Worm (Caenorhabditis elegans): ENCODE measurements around the gene M03D4.4.

M03D4.4 gene

DNA sequence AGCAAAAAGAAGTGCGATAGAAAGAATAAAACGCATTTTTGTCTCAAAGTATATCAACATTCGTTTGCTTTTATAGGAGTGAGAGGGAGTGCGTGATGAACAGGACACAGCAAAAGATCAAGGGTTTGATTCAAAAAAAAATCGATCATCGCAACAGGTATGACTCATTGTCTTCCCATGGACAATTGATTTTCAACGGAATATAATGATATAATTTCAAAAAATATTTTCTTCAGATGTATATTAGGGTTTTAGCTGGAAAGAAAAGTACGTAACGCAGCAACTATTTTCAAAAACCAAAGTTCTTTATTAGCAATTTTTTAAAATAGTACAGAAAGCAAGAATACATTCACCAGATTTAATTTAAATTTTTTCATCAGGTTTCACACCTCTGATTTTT is 34.8 kb downstream of the M03D4.4 start, which contains the start of gene K08B4.7:
Gene K08B4.7, minus strand, starts transcription at position 101 of the 400 bp plus-strand sequence.
- TF ChIP-seq nhr-237 (tag; optimal IDR thresholded peaks at IDR 0.05) (no peak), lin-13 (GFP tag; optimal IDR thresholded peaks at IDR 0.05) (no peak), aha-1 (tag) (peak; percentile 34), nhr-28 (tag; optimal IDR thresholded peaks at IDR 0.05) (peak; percentile 7), dve-1 (tag; optimal IDR thresholded peaks at IDR 0.05; ENCODE audit: insufficient read depth) (peak; percentile 3)

DNA sequence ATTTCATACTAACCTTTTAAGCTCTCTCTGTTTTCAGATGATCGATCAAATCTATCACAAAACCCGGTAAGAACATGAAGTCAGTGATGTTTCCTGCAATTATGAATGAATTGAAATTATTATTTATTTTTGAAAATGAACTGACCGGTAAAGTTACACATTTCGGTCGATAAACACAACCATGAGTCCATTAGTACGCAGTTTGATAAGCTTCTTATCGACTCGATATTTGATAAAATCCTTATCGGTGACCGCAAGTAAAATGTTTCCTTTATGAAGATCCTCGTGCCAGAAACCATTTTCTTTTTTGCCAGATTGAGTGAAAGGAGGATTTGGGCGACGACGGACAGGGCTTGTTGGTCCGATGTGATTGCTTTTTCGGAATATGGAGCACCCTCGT is 40.6 kb downstream of the M03D4.4 start:
- TF ChIP-seq hlh-11 (tag; optimal IDR thresholded peaks at IDR 0.05) (peak; percentile 31), ceh-20 (GFP tag; IDR thresholded peaks at IDR 0.05) (no peak), egl-43 (GFP tag; IDR thresholded peaks at IDR 0.05) (no peak), unc-39 (tag; optimal IDR thresholded peaks at IDR 0.05) (no peak), madf-9 (GFP tag; conservative IDR thresholded peaks at IDR 0.05) (no peak), nhr-6 (tag; optimal IDR thresholded peaks at IDR 0.05) (no peak), Y105C5A.15 (GFP tag; IDR thresholded peaks at IDR 0.05) (no peak), vab-7 (GFP tag; IDR thresholded peaks at IDR 0.05) (no peak), rbr-2 (tag; optimal IDR thresholded peaks at IDR 0.05) (no peak), Y48G9A.11 (GFP tag; IDR thresholded peaks at IDR 0.05) (no peak), dve-1 (tag; optimal IDR thresholded peaks at IDR 0.05; ENCODE audit: insufficient read depth) (peak; percentile 38), nhr-77 (tag; optimal IDR thresholded peaks at IDR 0.05) (no peak), pqm-1 (tag; optimal IDR thresholded peaks at IDR 0.05) (peak; percentile 54), dmd-6 (GFP tag; IDR thresholded peaks at IDR 0.05) (peak; percentile 38; the same call in 1 of the 2 replicates), zip-11 (GFP tag; IDR thresholded peaks at IDR 0.05) (no peak), lin-13 (GFP tag; optimal IDR thresholded peaks at IDR 0.05) (no peak), snpc-1.2 (GFP tag; IDR thresholded peaks at IDR 0.05) (no peak), zip-2 (tag; optimal IDR thresholded peaks at IDR 0.05) (no peak), daf-16 (GFP tag; optimal IDR thresholded peaks at IDR 0.05) (no peak), daf-16 (tag; optimal IDR thresholded peaks at IDR 0.05) (peak; percentile 78), ztf-11 (tag; optimal IDR thresholded peaks at IDR 0.05) (no peak), D1046.2 (GFP tag; IDR thresholded peaks at IDR 0.05) (no peak), nhr-28 (tag; optimal IDR thresholded peaks at IDR 0.05) (peak; percentile 52)

DNA sequence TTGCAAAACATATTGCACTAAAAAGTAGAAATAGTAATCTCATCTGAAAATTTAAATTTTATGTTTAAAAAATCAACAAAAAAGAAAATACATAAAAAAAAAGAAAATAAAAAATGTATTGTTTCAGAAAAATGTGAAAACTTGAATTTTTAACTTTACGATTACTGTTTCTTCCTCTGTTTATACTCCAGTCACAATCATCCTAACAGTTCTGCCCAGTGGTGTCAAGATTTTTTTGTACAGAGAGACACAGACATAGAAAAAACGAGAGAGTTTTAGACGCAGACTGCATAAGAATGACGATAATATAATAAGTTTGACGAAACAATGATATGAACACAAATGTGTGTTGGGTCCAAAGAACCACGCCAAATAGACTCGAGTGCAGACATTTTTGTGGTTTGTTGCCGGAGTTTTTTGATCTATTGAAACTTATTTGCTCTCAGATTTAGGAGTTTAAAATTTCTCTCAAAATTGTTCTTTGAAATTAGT is 43.5 kb downstream of the M03D4.4 start, which contains the start of gene ugt-20:
Gene ugt-20, minus strand, starts transcription at position 51 of the 492 bp plus-strand sequence.
- no peak for TF ChIP-seq attf-4 (tag; optimal IDR thresholded peaks at IDR 0.05)
- TF ChIP-seq jun-1 (tag; optimal IDR thresholded peaks at IDR 0.05): peak; percentile 48
- no peak for TF ChIP-seq egl-27 (tag; optimal IDR thresholded peaks at IDR 0.05)
- TF ChIP-seq pha-4 (GFP tag; IDR thresholded peaks at IDR 0.05): 0 out of 2 replicates have a peak, but pooled peaks have one; percentile 43
- TF ChIP-seq pha-4 (tag; optimal IDR thresholded peaks at IDR 0.05): peak; percentile 13
- TF ChIP-seq lin-15B (tag; optimal IDR thresholded peaks at IDR 0.05): no peak
- TF ChIP-seq php-3 (GFP tag; IDR thresholded peaks at IDR 0.05): no peak
- no peak for TF ChIP-seq R02D3.7 (tag; optimal IDR thresholded peaks at IDR 0.05)
- no peak for TF ChIP-seq set-16 (GFP tag; IDR thresholded peaks at IDR 0.05)
- no peak for TF ChIP-seq mxl-2 (GFP tag; conservative IDR thresholded peaks at IDR 0.05)
- TF ChIP-seq ctbp-1 (GFP tag; IDR thresholded peaks at IDR 0.05): no peak
- no peak for TF ChIP-seq duxl-1 (tag; optimal IDR thresholded peaks at IDR 0.05; ENCODE audit: poor library complexity)
- TF ChIP-seq aha-1 (tag): no peak
- TF ChIP-seq hlh-11 (tag; optimal IDR thresholded peaks at IDR 0.05): peak; percentile 93
- no peak for TF ChIP-seq unc-130 (GFP tag; optimal IDR thresholded peaks at IDR 0.05)
- TF ChIP-seq T20F7.1 (GFP tag; optimal IDR thresholded peaks at IDR 0.05): peak; percentile 49
- TF ChIP-seq mdt-29 (GFP tag; IDR thresholded peaks at IDR 0.05): no peak
- no peak for TF ChIP-seq ama-1 (optimal IDR thresholded peaks at IDR 0.05)
- no peak for TF ChIP-seq daf-16 (GFP tag; optimal IDR thresholded peaks at IDR 0.05)
- peak; percentile 97 for TF ChIP-seq daf-16 (tag; optimal IDR thresholded peaks at IDR 0.05)
- TF ChIP-seq daf-19 (GFP tag; conservative IDR thresholded peaks at IDR 0.05): no peak
- TF ChIP-seq nhr-77 (tag; optimal IDR thresholded peaks at IDR 0.05): peak; percentile 93
- peak; percentile 98 for TF ChIP-seq nhr-28 (tag; optimal IDR thresholded peaks at IDR 0.05)
- TF ChIP-seq F26F4.8 (GFP tag; conservative IDR thresholded peaks at IDR 0.05): no peak
- TF ChIP-seq nhr-41 (GFP tag; IDR thresholded peaks at IDR 0.05): no peak
- TF ChIP-seq Y5F2A.4 (GFP tag; optimal IDR thresholded peaks at IDR 0.05): no peak
- TF ChIP-seq hmg-1.1 (GFP tag; IDR thresholded peaks at IDR 0.05): no peak
- TF ChIP-seq unc-39 (tag; optimal IDR thresholded peaks at IDR 0.05): no peak
- TF ChIP-seq mep-1 (tag; optimal IDR thresholded peaks at IDR 0.05): peak; percentile 58
- peak; percentile 60 for TF ChIP-seq mxl-3 (GFP tag; optimal IDR thresholded peaks at IDR 0.05)
- peak; percentile 86 for TF ChIP-seq pqm-1 (tag; optimal IDR thresholded peaks at IDR 0.05)
- TF ChIP-seq lin-39 (tag; optimal IDR thresholded peaks at IDR 0.05): no peak

Measured in whole organism, L4 larva.